Fruit fly (Drosophila melanogaster) whole organism, wandering third instar larva: ENCODE data around the gene CG42659.

ENCODE experiments used
- Abd-B ChIP-seq: fragments of >200 bp; optimal IDR thresholded peaks from 2 replicates; lab custom pipeline; 2017; ENCODE audit warnings: missing biosample characterization, missing genetic modification characterization
- Dif ChIP-seq: fragments of 200-275, 200-300 bp; sonication (Bioruptor generic); optimal IDR thresholded peaks from 2 replicates; lab custom pipeline; 2018; ENCODE audit warnings: missing biosample characterization, missing genetic modification characterization; ENCODE audit not compliant: partially characterized antibody
- HLH106 ChIP-seq: fragments of 200-800 bp; optimal IDR thresholded peaks from 3 replicates; lab custom pipeline; 2019; ENCODE audit warnings: missing biosample characterization, mild to moderate bottlenecking, missing genetic modification characterization, moderate library complexity
- Hnf4 ChIP-seq: fragments of 200-800 bp; sonication (Bioruptor generic); optimal IDR thresholded peaks from 2 replicates; lab custom pipeline; 2016; ENCODE audit warnings: missing biosample characterization, mild to moderate bottlenecking, missing genetic modification characterization
- Mio ChIP-seq: sonication (Bioruptor generic); optimal IDR thresholded peaks from 2 replicates; lab custom pipeline; 2016; ENCODE audit warnings: missing biosample characterization, missing genetic modification characterization
- N ChIP-seq: fragments of >200 bp; optimal IDR thresholded peaks from 2 replicates; lab custom pipeline; 2018; ENCODE audit warnings: missing biosample characterization, missing external identifiers, missing genetic modification characterization
- Rel ChIP-seq, 2 experiments: fragments of 200-800 bp; sonication (Bioruptor generic) in 1 of 2; optimal IDR thresholded peaks; 2 replicates in 1 of 2; 3 replicates in 1 of 2; lab custom pipeline; 2016 to 2019; ENCODE audit warnings: mild to moderate bottlenecking in 2 of 2, missing biosample characterization in 2 of 2, missing genetic modification characterization in 2 of 2, moderate library complexity in 1 of 2
- fru ChIP-seq: fragments of 200-800 bp; sonication (Bioruptor generic); optimal IDR thresholded peaks from 3 replicates; lab custom pipeline; 2016; ENCODE audit warnings: missing biosample characterization, mild to moderate bottlenecking, missing genetic modification characterization
- h ChIP-seq: fragments of 200-800 bp; sonication (Bioruptor generic); optimal IDR thresholded peaks from 3 replicates; lab custom pipeline; 2016; ENCODE audit warnings: missing biosample characterization, mild to moderate bottlenecking, missing genetic modification characterization
- pan ChIP-seq: fragments of >200 bp; optimal IDR thresholded peaks from 2 replicates; lab custom pipeline; 2017
- psq ChIP-seq: fragments of 200-800 bp; sonication (Bioruptor generic); optimal IDR thresholded peaks from 3 replicates; lab custom pipeline; 2017; ENCODE audit warnings: missing biosample characterization, mild to moderate bottlenecking, missing genetic modification characterization, moderate library complexity
- rgr ChIP-seq: fragments of 200-800 bp; sonication (Bioruptor generic); optimal IDR thresholded peaks from 3 replicates; lab custom pipeline; 2016; ENCODE audit warnings: missing biosample characterization, mild to moderate bottlenecking, missing genetic modification characterization
- usp ChIP-seq: fragments of >200 bp; optimal IDR thresholded peaks from 2 replicates; lab custom pipeline; 2017; ENCODE audit warnings: missing biosample characterization, missing genetic modification characterization
- woc ChIP-seq: sonication (Bioruptor generic); optimal IDR thresholded peaks from 2 replicates; lab custom pipeline; 2016; ENCODE audit warnings: missing biosample characterization, mild to moderate bottlenecking, missing genetic modification characterization

- TF ChIP-seq Abd-B, result no peak
- no peak for TF ChIP-seq woc (GFP tag; lab: Kevin White, UChicago)
- no peak for TF ChIP-seq psq (GFP tag; lab: Kevin White, UChicago)
- TF ChIP-seq Mio, result no peak
- no peak for TF ChIP-seq N
- TF ChIP-seq pan (lab: Kevin White, UChicago), result no peak
- no peak for TF ChIP-seq Rel (GFP tag; optimal IDR thresholded peaks at IDR 0.05; lab: Kevin White, UChicago)
- no peak for TF ChIP-seq Rel (tag; optimal IDR thresholded peaks at IDR 0.05; lab: Kevin White, UChicago)
- no peak for TF ChIP-seq h
- TF ChIP-seq usp (GFP tag; lab: Kevin White, UChicago), result no peak
- no peak for TF ChIP-seq Hnf4
- no peak for TF ChIP-seq rgr (GFP tag; lab: Kevin White, UChicago)
- no peak for TF ChIP-seq Dif
- no peak for TF ChIP-seq fru (GFP tag; lab: Kevin White, UChicago)
- no peak for TF ChIP-seq HLH106
These were observed 1.5 kb downstream of the CG42659 start, which contains the start of gene CG31740 for dm6 chr2L:18008653-18009052.
